Fruit fly (Drosophila melanogaster): Measurements from ENCODE around the gene gskt.

dm6 chr3R:31393427-31393826, 21.2 kb downstream of the gskt start, which contains the start of gene CG31204:
- TF ChIP-seq psq (optimal IDR thresholded peaks at IDR 0.05), result no peak
- no peak for TF ChIP-seq Myc (optimal IDR thresholded peaks at IDR 0.05)
- no peak for TF ChIP-seq h (optimal IDR thresholded peaks at IDR 0.05)
- TF ChIP-seq insv (optimal IDR thresholded peaks at IDR 0.05), result no peak
- TF ChIP-seq Sin3A (optimal IDR thresholded peaks at IDR 0.05), result no peak

Data from Kc167 (cell line).